Fruit fly (Drosophila melanogaster) whole organism, embryonic: Measurements from ENCODE around the gene shv.

Experiments used
- B-H1 ChIP-seq: fragments of 200-800 bp; sonication (Bioruptor generic); IDR thresholded peaks from 3 replicates; pipeline ENCODE4 v1.3.6; 2022; ENCODE audit warnings: missing biosample characterization, missing genetic modification characterization
- Blimp-1 ChIP-seq: fragments of 200-800 bp; sonication (Bioruptor generic); optimal IDR thresholded peaks from 3 replicates; lab custom pipeline; 2018; ENCODE audit warnings: missing biosample characterization, missing genetic modification characterization, mild to moderate bottlenecking, moderate library complexity, missing genetic modification reagents
- Bteb2 ChIP-seq: fragments of 200-800 bp; sonication (Bioruptor generic); optimal IDR thresholded peaks from 2 replicates; lab custom pipeline; 2016; ENCODE audit warnings: missing biosample characterization, missing genetic modification characterization
- CG10654 ChIP-seq: fragments of 200-800 bp; sonication (Bioruptor generic); optimal IDR thresholded peaks from 2 replicates; lab custom pipeline; 2016; ENCODE audit warnings: missing biosample characterization, missing genetic modification characterization
- CG11456 ChIP-seq: fragments of 200-800 bp; sonication (Bioruptor generic); IDR thresholded peaks from 3 replicates; pipeline ENCODE4 v1.3.6; 2022; ENCODE audit warnings: missing biosample characterization, missing genetic modification characterization
- CG11504 ChIP-seq: fragments of 200-800 bp; sonication (Bioruptor generic); optimal IDR thresholded peaks from 3 replicates; lab custom pipeline; 2019; ENCODE audit warnings: missing biosample characterization, mild to moderate bottlenecking, missing genetic modification characterization, moderate library complexity
- CG12391 ChIP-seq: fragments of 200-800 bp; sonication (Bioruptor generic); optimal IDR thresholded peaks from 3 replicates; lab custom pipeline; 2018; ENCODE audit warnings: missing biosample characterization, mild to moderate bottlenecking, missing genetic modification characterization, moderate library complexity
- CG14667 ChIP-seq: fragments of 200-800 bp; sonication (Bioruptor generic); IDR thresholded peaks from 2 replicates; pipeline ENCODE4 v1.3.6; 2022; ENCODE audit warnings: missing biosample characterization, missing genetic modification characterization
- CG15011 ChIP-seq: fragments of 200-800 bp; sonication (Bioruptor generic); optimal IDR thresholded peaks from 3 replicates; lab custom pipeline; 2018; ENCODE audit warnings: missing biosample characterization, mild to moderate bottlenecking, missing genetic modification characterization
- CG16779 ChIP-seq: fragments of 200-800 bp; sonication (Bioruptor generic); IDR thresholded peaks from 2 replicates; pipeline ENCODE4 v1.3.6; 2022; ENCODE audit warnings: missing biosample characterization, missing genetic modification characterization
- CG16813 ChIP-seq: fragments of 200-800 bp; sonication (Bioruptor generic); IDR thresholded peaks from 3 replicates; pipeline ENCODE4 v1.3.6; 2022; ENCODE audit warnings: missing biosample characterization, missing genetic modification characterization; ENCODE audit not compliant: partially characterized antibody
- CG2202 ChIP-seq: fragments of 200-800 bp; sonication (Bioruptor generic); optimal IDR thresholded peaks from 2 replicates; lab custom pipeline; 2018; ENCODE audit warnings: missing biosample characterization, mild to moderate bottlenecking, missing genetic modification characterization
- CG3065 ChIP-seq: fragments of 200-800 bp; sonication (Bioruptor generic); optimal IDR thresholded peaks from 2 replicates; lab custom pipeline; 2016; ENCODE audit warnings: missing biosample characterization, missing genetic modification characterization
- CG31388 ChIP-seq: fragments of 200-800 bp; sonication (Bioruptor generic); optimal IDR thresholded peaks from 2 replicates; lab custom pipeline; 2016; ENCODE audit warnings: missing biosample characterization, missing genetic modification characterization
- CG31441 ChIP-seq: fragments of 200-800 bp; sonication (Bioruptor generic); IDR thresholded peaks from 2 replicates; pipeline ENCODE4 v1.3.6; 2022; ENCODE audit warnings: missing biosample characterization, missing genetic modification characterization
- CG32767 ChIP-seq: fragments of 200-800 bp; sonication (Bioruptor generic); IDR thresholded peaks from 2 replicates; pipeline ENCODE4 v1.3.6; 2022; ENCODE audit warnings: missing biosample characterization, missing genetic modification characterization
- CG6272 ChIP-seq: fragments of 200-800 bp; sonication (Bioruptor generic); IDR thresholded peaks from 2 replicates; pipeline ENCODE4 v1.3.6; 2022; ENCODE audit warnings: missing biosample characterization, missing genetic modification characterization
- CG6654 ChIP-seq: fragments of 200-800 bp; sonication (Bioruptor generic); optimal IDR thresholded peaks from 2 replicates; lab custom pipeline; 2017; ENCODE audit warnings: missing biosample characterization, mild to moderate bottlenecking, missing genetic modification characterization
- CG6765 ChIP-seq: fragments of 200-800 bp; sonication (Bioruptor generic); optimal IDR thresholded peaks from 3 replicates; lab custom pipeline; 2017; ENCODE audit warnings: missing biosample characterization, mild to moderate bottlenecking, missing genetic modification characterization
- CG7556 ChIP-seq: fragments of 200-800 bp; sonication (Bioruptor generic); optimal IDR thresholded peaks from 2 replicates; lab custom pipeline; 2017; ENCODE audit warnings: missing biosample characterization, mild to moderate bottlenecking, missing genetic modification characterization
- CG7928 ChIP-seq: fragments of 200-800 bp; sonication (Bioruptor generic); optimal IDR thresholded peaks from 2 replicates; lab custom pipeline; 2017; ENCODE audit warnings: missing biosample characterization, mild to moderate bottlenecking, missing genetic modification characterization
- CG8388 ChIP-seq: fragments of 200-800 bp; sonication (Bioruptor generic); optimal IDR thresholded peaks from 2 replicates; lab custom pipeline; 2019; ENCODE audit warnings: missing biosample characterization, mild to moderate bottlenecking, missing genetic modification characterization, moderate library complexity
- CG9609 ChIP-seq: fragments of 200-800 bp; sonication (Bioruptor generic); optimal IDR thresholded peaks from 3 replicates; lab custom pipeline; 2016; ENCODE audit warnings: missing biosample characterization, missing genetic modification characterization
- Dll ChIP-seq: fragments of 200-800 bp; sonication (Bioruptor generic); IDR thresholded peaks from 4 replicates; pipeline ENCODE4 v1.3.6; 2022; ENCODE audit warnings: missing biosample characterization, missing genetic modification characterization; ENCODE audit not compliant: partially characterized antibody
- Ets97D ChIP-seq: fragments of 200-800 bp; sonication (Bioruptor generic); optimal IDR thresholded peaks from 3 replicates; lab custom pipeline; 2016; ENCODE audit warnings: missing biosample characterization, missing genetic modification characterization
- Hey ChIP-seq: fragments of 200-800 bp; sonication (Bioruptor generic); optimal IDR thresholded peaks from 3 replicates; lab custom pipeline; 2018; ENCODE audit warnings: missing biosample characterization, mild to moderate bottlenecking, missing genetic modification characterization
- Hsf ChIP-seq: fragments of 200-800 bp; sonication (Bioruptor generic); optimal IDR thresholded peaks from 3 replicates; lab custom pipeline; 2016; ENCODE audit warnings: missing biosample characterization, missing genetic modification characterization
- Kr ChIP-seq: fragments of 200-800 bp; sonication (Bioruptor generic); optimal IDR thresholded peaks from 2 replicates; lab custom pipeline; 2017; ENCODE audit warnings: missing biosample characterization, mild to moderate bottlenecking, missing genetic modification characterization
- Lpt ChIP-seq: fragments of >200 bp; optimal IDR thresholded peaks from 2 replicates; lab custom pipeline; 2018; ENCODE audit warnings: missing biosample characterization, missing genetic modification characterization
- Ravus ChIP-seq: fragments of 200-800 bp; sonication (Bioruptor generic); IDR thresholded peaks from 2 replicates; pipeline ENCODE4 v1.3.6; 2022; ENCODE audit warnings: missing biosample characterization, missing genetic modification characterization
- aop ChIP-seq: fragments of 200-800 bp; sonication (Bioruptor generic); IDR thresholded peaks from 2 replicates; pipeline ENCODE4 v1.3.6; 2022; ENCODE audit warnings: missing biosample characterization, missing genetic modification characterization
- ash1 ChIP-seq: fragments of 200-800 bp; sonication (Bioruptor generic); optimal IDR thresholded peaks from 2 replicates; lab custom pipeline; 2018; ENCODE audit warnings: missing biosample characterization, mild to moderate bottlenecking, missing genetic modification characterization
- cas ChIP-seq: fragments of 200-800 bp; sonication (Bioruptor generic); IDR thresholded peaks from 2 replicates; pipeline ENCODE4 v1.3.6; 2022; ENCODE audit warnings: missing biosample characterization, missing genetic modification characterization
- chn ChIP-seq: fragments of 200-800 bp; sonication (Bioruptor generic); optimal IDR thresholded peaks from 2 replicates; lab custom pipeline; 2016; ENCODE audit warnings: missing biosample characterization, missing genetic modification characterization
- dati ChIP-seq: fragments of 200-800 bp; sonication (Bioruptor generic); IDR thresholded peaks from 2 replicates; pipeline ENCODE4 v1.3.6; 2022; ENCODE audit warnings: missing biosample characterization, missing genetic modification characterization
- exex ChIP-seq: fragments of 200-800 bp; sonication (Bioruptor generic); optimal IDR thresholded peaks from 4 replicates; lab custom pipeline; 2018; ENCODE audit warnings: missing biosample characterization, mild to moderate bottlenecking, missing genetic modification characterization, moderate library complexity
- fd3F ChIP-seq: fragments of 200-800 bp; sonication (Bioruptor generic); optimal IDR thresholded peaks from 2 replicates; lab custom pipeline; 2018; ENCODE audit warnings: missing biosample characterization, mild to moderate bottlenecking, missing genetic modification characterization, moderate library complexity
- gsb ChIP-seq: fragments of 200-800 bp; sonication (Bioruptor generic); IDR thresholded peaks from 2 replicates; pipeline ENCODE4 v1.3.6; 2022; ENCODE audit warnings: missing biosample characterization, missing genetic modification characterization
- jumu ChIP-seq: fragments of 200-800 bp; sonication (Bioruptor generic); optimal IDR thresholded peaks from 3 replicates; lab custom pipeline; 2016; ENCODE audit warnings: missing biosample characterization, missing genetic modification characterization
- mam ChIP-seq: fragments of 200-800 bp; sonication (Bioruptor generic); optimal IDR thresholded peaks from 3 replicates; lab custom pipeline; 2016; ENCODE audit warnings: missing biosample characterization, missing genetic modification characterization
- odd ChIP-seq: fragments of 200-800 bp; sonication (Bioruptor generic); optimal IDR thresholded peaks from 2 replicates; lab custom pipeline; 2017; ENCODE audit warnings: missing biosample characterization, mild to moderate bottlenecking, missing genetic modification characterization
- prd ChIP-seq, 3 experiments: fragments of >200 bp in 2 of 3; fragments of 200-800 bp in 1 of 3; sonication (Bioruptor generic) in 1 of 3; optimal IDR thresholded peaks in 2 of 3; IDR thresholded peaks in 1 of 3; 2 replicates in 2 of 3; 3 replicates in 1 of 3; pipeline versions ENCODE4 v1.3.6 to Lab custom; 2017 to 2022; ENCODE audit warnings: missing biosample characterization in 1 of 3, missing genetic modification characterization in 1 of 3
- pros ChIP-seq: fragments of 200-800 bp; sonication (Bioruptor generic); optimal IDR thresholded peaks from 3 replicates; lab custom pipeline; 2019; ENCODE audit warnings: missing biosample characterization, mild to moderate bottlenecking, missing genetic modification characterization, moderate library complexity
- pzg ChIP-seq: fragments of 200-800 bp; sonication (Bioruptor generic); optimal IDR thresholded peaks from 3 replicates; lab custom pipeline; 2018; ENCODE audit warnings: missing biosample characterization, mild to moderate bottlenecking, missing genetic modification characterization, moderate library complexity
- rib ChIP-seq: fragments of 200-800 bp; sonication (Bioruptor generic); IDR thresholded peaks from 2 replicates; pipeline ENCODE4 v1.3.6; 2022; ENCODE audit warnings: missing biosample characterization, missing genetic modification characterization
- sens ChIP-seq: fragments of 200-800 bp; sonication (Bioruptor generic); peaks from one replicate; lab custom pipeline; 2016; ENCODE audit warnings: missing biosample characterization, missing genetic modification characterization
- slp2 ChIP-seq: fragments of 200-800 bp; sonication (Bioruptor generic); optimal IDR thresholded peaks from 2 replicates; lab custom pipeline; 2016; ENCODE audit warnings: missing biosample characterization, missing genetic modification characterization
- sqz ChIP-seq: fragments of 200-800 bp; sonication (Bioruptor generic); optimal IDR thresholded peaks from 3 replicates; lab custom pipeline; 2018; ENCODE audit warnings: missing biosample characterization, mild to moderate bottlenecking, missing genetic modification characterization
- sr ChIP-seq: fragments of 200-800 bp; sonication (Bioruptor generic); IDR thresholded peaks from 3 replicates; pipeline ENCODE4 v1.3.6; 2022; ENCODE audit warnings: missing biosample characterization, missing genetic modification characterization
- toy ChIP-seq: fragments of 200-800 bp; sonication (Bioruptor generic); IDR thresholded peaks from 2 replicates; pipeline ENCODE4 v1.3.6; 2022; ENCODE audit warnings: missing biosample characterization, missing genetic modification characterization
- trem ChIP-seq: fragments of 200-800 bp; optimal IDR thresholded peaks from 3 replicates; lab custom pipeline; 2019; ENCODE audit warnings: missing biosample characterization, mild to moderate bottlenecking, missing genetic modification characterization, moderate library complexity
- usp ChIP-seq: fragments of >200 bp; optimal IDR thresholded peaks from 2 replicates; lab custom pipeline; 2017; ENCODE audit warnings: missing biosample characterization, missing genetic modification characterization
- vvl ChIP-seq: fragments of 200-800 bp; sonication (Bioruptor generic); IDR thresholded peaks from 2 replicates; pipeline ENCODE4 v1.3.6; 2022; ENCODE audit warnings: missing biosample characterization, missing genetic modification characterization

shv gene

DNA sequence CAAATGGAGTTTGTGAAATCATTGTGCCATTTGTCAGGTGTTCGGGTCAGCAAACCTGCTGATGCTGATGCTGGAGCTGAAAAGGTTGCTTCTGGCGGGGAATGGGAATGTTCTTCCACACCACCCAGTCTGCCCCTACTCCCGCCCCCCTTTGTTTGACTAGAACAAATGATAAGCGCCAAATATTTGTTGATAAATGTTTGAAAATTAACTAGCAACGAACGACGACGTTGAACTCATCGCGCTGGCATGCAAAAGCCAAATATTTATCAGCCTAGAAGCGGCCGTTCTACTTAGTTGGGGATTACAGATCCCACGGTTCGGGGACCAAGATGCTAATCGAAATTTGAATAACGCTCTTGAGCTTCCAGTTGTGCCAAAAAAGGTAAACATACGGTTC lies 27.4 kb upstream of the shv start (continued):
- TF ChIP-seq CG2202 (tag; lab: Kevin White, UChicago) = peak; percentile 3
- TF ChIP-seq CG6765 (GFP tag; lab: Kevin White, UChicago) = peak; percentile 30
- peak; percentile 34 for TF ChIP-seq sens (GFP tag; lab: Kevin White, UChicago)
- TF ChIP-seq Lpt (GFP tag; lab: Kevin White, UChicago) = no peak
- no peak for TF ChIP-seq CG32767 (GFP tag; lab: Robert Waterston, UW)
- no peak for TF ChIP-seq Ravus
- TF ChIP-seq exex (tag; lab: Kevin White, UChicago) = peak; percentile 1
- no peak for TF ChIP-seq toy
- TF ChIP-seq fd3F (GFP tag; lab: Kevin White, UChicago) = peak; percentile 6
- TF ChIP-seq pzg (GFP tag; lab: Kevin White, UChicago) = no peak
- no peak for TF ChIP-seq ash1 (GFP tag; lab: Kevin White, UChicago)
- TF ChIP-seq cas = no peak
- no peak for TF ChIP-seq CG3065
- TF ChIP-seq CG9609 = no peak
- TF ChIP-seq CG6654 (GFP tag; lab: Kevin White, UChicago) = no peak
- no peak for TF ChIP-seq dati (GFP tag; lab: Robert Waterston, UW)
- TF ChIP-seq CG6272 (GFP tag; lab: Robert Waterston, UW) = no peak
- no peak; the same call in 2 of the 3 replicates for TF ChIP-seq CG11456
- no peak for TF ChIP-seq Bteb2 (GFP tag; lab: Kevin White, UChicago)
- peak; percentile 8 for TF ChIP-seq odd (GFP tag; lab: Kevin White, UChicago)
- TF ChIP-seq sqz (GFP tag; lab: Kevin White, UChicago) = no peak
- TF ChIP-seq slp2 = no peak
- TF ChIP-seq sr (GFP tag; lab: Robert Waterston, UW) = no peak
- TF ChIP-seq jumu (GFP tag; lab: Kevin White, UChicago) = no peak
- TF ChIP-seq CG15011 (GFP tag; lab: Kevin White, UChicago) = no peak
- TF ChIP-seq CG31388 (GFP tag; lab: Kevin White, UChicago) = no peak
- no peak for TF ChIP-seq CG16813 (GFP tag; lab: Robert Waterston, UW)
- no peak for TF ChIP-seq CG14667 (GFP tag; lab: Robert Waterston, UW)
- peak; percentile 8 for TF ChIP-seq Blimp-1 (GFP tag; lab: Kevin White, UChicago)
- no peak for TF ChIP-seq B-H1
- TF ChIP-seq CG7928 (GFP tag; lab: Kevin White, UChicago) = no peak
- no peak for TF ChIP-seq prd (optimal IDR thresholded peaks at IDR 0.05; lab: Kevin White, UChicago)
- no peak for TF ChIP-seq prd (GFP tag; IDR thresholded peaks at IDR 0.05; lab: Robert Waterston, UW)
- no peak for TF ChIP-seq chn (GFP tag; lab: Kevin White, UChicago)
- no peak for TF ChIP-seq mam (GFP tag; lab: Kevin White, UChicago)
- no peak for TF ChIP-seq CG16779
- TF ChIP-seq CG11504 (tag; lab: Kevin White, UChicago) = peak; percentile 12
- no peak for TF ChIP-seq CG10654
- no peak for TF ChIP-seq CG7556
- no peak for TF ChIP-seq gsb
- no peak for TF ChIP-seq usp
- TF ChIP-seq Dll (GFP tag; lab: Robert Waterston, UW) = no peak
- TF ChIP-seq CG12391 = no peak
- TF ChIP-seq Hsf (GFP tag; lab: Kevin White, UChicago) = no peak
- TF ChIP-seq Hey (tag; lab: Kevin White, UChicago) = no peak
- TF ChIP-seq pros = no peak
- TF ChIP-seq vvl (GFP tag; lab: Robert Waterston, UW) = no peak
- no peak for TF ChIP-seq Ets97D (GFP tag; lab: Kevin White, UChicago)
- TF ChIP-seq trem (tag; lab: Kevin White, UChicago) = no peak
- no peak for TF ChIP-seq aop (GFP tag; lab: Robert Waterston, UW)
- TF ChIP-seq CG31441 = no peak
- no peak for TF ChIP-seq Kr (GFP tag; lab: Kevin White, UChicago)
- TF ChIP-seq CG8388 (GFP tag; lab: Kevin White, UChicago) = no peak
- TF ChIP-seq rib (GFP tag; lab: Robert Waterston, UW) = no peak
